Worm (Caenorhabditis elegans): ENCODE results near the gene nhr-173.

ce11 chrX:6668911-6669310 is 13.6 kb downstream of the nhr-173 start, which contains the start of gene nhr-137:
- TF ChIP-seq sea-1 (GFP tag; conservative IDR thresholded peaks at IDR 0.05): no peak
- no peak for TF ChIP-seq F13C5.2 (tag; optimal IDR thresholded peaks at IDR 0.05)
- no peak for TF ChIP-seq hmg-4 (GFP tag; optimal IDR thresholded peaks at IDR 0.05)
- no peak for TF ChIP-seq ama-1 (optimal IDR thresholded peaks at IDR 0.05)
- TF ChIP-seq hnd-1 (tag; optimal IDR thresholded peaks at IDR 0.05): no peak
- no peak for TF ChIP-seq flt-1 (GFP tag; IDR thresholded peaks at IDR 0.05)
- no peak for TF ChIP-seq B0310.2 (tag; optimal IDR thresholded peaks at IDR 0.05)
- TF ChIP-seq hmbx-1 (tag; optimal IDR thresholded peaks at IDR 0.05): no peak
- no peak for TF ChIP-seq aly-1 (tag; optimal IDR thresholded peaks at IDR 0.05)
- no peak for TF ChIP-seq ets-7 (tag; optimal IDR thresholded peaks at IDR 0.05)
- TF ChIP-seq pes-1 (GFP tag; IDR thresholded peaks at IDR 0.05): no peak
- no peak for TF ChIP-seq tbx-11 (GFP tag; IDR thresholded peaks at IDR 0.05)
- TF ChIP-seq scrt-1 (GFP tag; IDR thresholded peaks at IDR 0.05): no peak
- TF ChIP-seq ceh-13 (GFP tag; optimal IDR thresholded peaks at IDR 0.05): no peak
